Fruit fly (Drosophila melanogaster) whole organism, embryonic: Measurements from ENCODE around the gene CG12057.

Source experiments
- Atf6 ChIP-seq: fragments of 200-800 bp; sonication (Bioruptor generic); IDR thresholded peaks from 2 replicates; pipeline ENCODE4 v1.3.6; 2022; ENCODE audit warnings: missing biosample characterization, missing genetic modification characterization
- C15 ChIP-seq: fragments of 200-800 bp; sonication (Bioruptor generic); IDR thresholded peaks from 3 replicates; pipeline ENCODE4 v1.3.6; 2022; ENCODE audit warnings: missing biosample characterization, missing genetic modification characterization
- CG1024 ChIP-seq: fragments of 200-800 bp; sonication (Bioruptor generic); IDR thresholded peaks from 2 replicates; pipeline ENCODE4 v1.3.6; 2022; ENCODE audit warnings: missing biosample characterization, missing genetic modification characterization
- CG10462 ChIP-seq: fragments of 200-800 bp; sonication (Bioruptor generic); optimal IDR thresholded peaks from 2 replicates; lab custom pipeline; 2016; ENCODE audit warnings: missing biosample characterization, missing genetic modification characterization
- CG10654 ChIP-seq: fragments of 200-800 bp; sonication (Bioruptor generic); optimal IDR thresholded peaks from 2 replicates; lab custom pipeline; 2016; ENCODE audit warnings: missing biosample characterization, missing genetic modification characterization
- CG10979 ChIP-seq: fragments of 200-800 bp; sonication (Bioruptor generic); optimal IDR thresholded peaks from 2 replicates; lab custom pipeline; 2018; ENCODE audit warnings: missing biosample characterization, mild to moderate bottlenecking, missing genetic modification characterization, moderate library complexity
- CG11085 ChIP-seq: fragments of 200-800 bp; sonication (Bioruptor generic); IDR thresholded peaks from 2 replicates; pipeline ENCODE4 v1.3.6; 2022; ENCODE audit warnings: missing biosample characterization, missing genetic modification characterization
- CG12236 ChIP-seq: fragments of 200-800 bp; sonication (Bioruptor generic); optimal IDR thresholded peaks from 2 replicates; lab custom pipeline; 2016; ENCODE audit warnings: missing biosample characterization, missing genetic modification characterization
- CG13894 ChIP-seq: fragments of 200-800 bp; sonication (Bioruptor generic); optimal IDR thresholded peaks from 3 replicates; lab custom pipeline; 2018; ENCODE audit warnings: missing biosample characterization, mild to moderate bottlenecking, missing genetic modification characterization, moderate library complexity
- CG14710 ChIP-seq: fragments of 200-800 bp; sonication (Bioruptor generic); optimal IDR thresholded peaks from 3 replicates; lab custom pipeline; 2019; ENCODE audit warnings: missing biosample characterization, mild to moderate bottlenecking, missing genetic modification characterization, moderate library complexity
- CG18764 ChIP-seq: fragments of 200-800 bp; sonication (Bioruptor generic); optimal IDR thresholded peaks from 3 replicates; lab custom pipeline; 2016; ENCODE audit warnings: missing biosample characterization, missing genetic modification characterization
- CG2129 ChIP-seq: fragments of 200-800 bp; sonication (Bioruptor generic); IDR thresholded peaks from 2 replicates; pipeline ENCODE4 v1.3.6; 2022; ENCODE audit warnings: missing biosample characterization, missing genetic modification characterization; ENCODE audit not compliant: partially characterized antibody
- CG4404 ChIP-seq: fragments of 200-800 bp; sonication (Bioruptor generic); IDR thresholded peaks from 2 replicates; pipeline ENCODE4 v1.3.6; 2022; ENCODE audit warnings: missing biosample characterization, missing genetic modification characterization
- CG7556 ChIP-seq: fragments of 200-800 bp; sonication (Bioruptor generic); optimal IDR thresholded peaks from 2 replicates; lab custom pipeline; 2017; ENCODE audit warnings: missing biosample characterization, mild to moderate bottlenecking, missing genetic modification characterization
- CG8281 ChIP-seq: fragments of 200-800 bp; sonication (Bioruptor generic); optimal IDR thresholded peaks from 2 replicates; lab custom pipeline; 2018; ENCODE audit warnings: missing biosample characterization, mild to moderate bottlenecking, missing genetic modification characterization, moderate library complexity
- CG8388 ChIP-seq: fragments of 200-800 bp; sonication (Bioruptor generic); optimal IDR thresholded peaks from 2 replicates; lab custom pipeline; 2019; ENCODE audit warnings: missing biosample characterization, mild to moderate bottlenecking, missing genetic modification characterization, moderate library complexity
- CG9437 ChIP-seq: fragments of 200-800 bp; sonication (Bioruptor generic); optimal IDR thresholded peaks from 2 replicates; lab custom pipeline; 2018; ENCODE audit warnings: missing biosample characterization, mild to moderate bottlenecking, missing genetic modification characterization
- CG9932 ChIP-seq: fragments of 200-800 bp; sonication (Bioruptor generic); IDR thresholded peaks from 2 replicates; pipeline ENCODE4 v1.3.6; 2022; ENCODE audit warnings: missing biosample characterization, missing genetic modification characterization
- CrebB ChIP-seq: fragments of 200-800 bp; sonication (Bioruptor generic); optimal IDR thresholded peaks from 3 replicates; lab custom pipeline; 2018; ENCODE audit warnings: missing biosample characterization, mild to moderate bottlenecking, missing genetic modification characterization
- Dip3 ChIP-seq: fragments of 200-800 bp; sonication (Bioruptor generic); optimal IDR thresholded peaks from 3 replicates; lab custom pipeline; 2016; ENCODE audit warnings: missing biosample characterization, missing genetic modification characterization
- Ets65A ChIP-seq: fragments of 200-800 bp; sonication (Bioruptor generic); peaks from one replicate; lab custom pipeline; 2016; ENCODE audit warnings: missing biosample characterization, missing genetic modification characterization
- Gsc ChIP-seq: fragments of 200-800 bp; sonication (Bioruptor generic); IDR thresholded peaks from 2 replicates; pipeline ENCODE4 v1.3.6; 2022; ENCODE audit warnings: missing biosample characterization, missing genetic modification characterization
- HLH4C ChIP-seq: fragments of 200-800 bp; sonication (Bioruptor generic); IDR thresholded peaks from 3 replicates; pipeline ENCODE4 v1.3.6; 2022; ENCODE audit warnings: missing biosample characterization, missing genetic modification characterization; ENCODE audit not compliant: partially characterized antibody
- Hr78 ChIP-seq, 2 experiments: fragments of 200-800 bp in 1 of 2; fragments of >200 bp in 1 of 2; sonication (Bioruptor generic) in 1 of 2; optimal IDR thresholded peaks; 2 replicates each; lab custom pipeline; 2017 to 2019; ENCODE audit warnings: missing biosample characterization in 2 of 2, missing genetic modification characterization in 2 of 2, mild to moderate bottlenecking in 1 of 2, moderate library complexity in 1 of 2
- MESR4 ChIP-seq: fragments of 200-800 bp; sonication (Bioruptor generic); optimal IDR thresholded peaks from 2 replicates; lab custom pipeline; 2018; ENCODE audit warnings: missing biosample characterization, mild to moderate bottlenecking, missing genetic modification characterization, moderate library complexity
- Meics ChIP-seq: fragments of 200-800 bp; sonication (Bioruptor generic); optimal IDR thresholded peaks from 2 replicates; lab custom pipeline; 2017; ENCODE audit warnings: missing biosample characterization, mild to moderate bottlenecking, missing genetic modification characterization
- Mes4 ChIP-seq: fragments of 200-800 bp; sonication (Bioruptor generic); optimal IDR thresholded peaks from 2 replicates; lab custom pipeline; 2016; ENCODE audit warnings: missing biosample characterization, missing genetic modification characterization
- Oli ChIP-seq: fragments of 200-800 bp; sonication (Bioruptor generic); optimal IDR thresholded peaks from 2 replicates; lab custom pipeline; 2018; ENCODE audit warnings: missing biosample characterization, mild to moderate bottlenecking, missing genetic modification characterization, moderate library complexity
- Rfx ChIP-seq: fragments of 200-800 bp; sonication (Bioruptor generic); IDR thresholded peaks from 2 replicates; pipeline ENCODE4 v1.3.6; 2022; ENCODE audit warnings: missing biosample characterization, missing genetic modification characterization
- Tbp ChIP-seq: fragments of >200 bp; optimal IDR thresholded peaks from 2 replicates; lab custom pipeline; 2018; ENCODE audit warnings: missing biosample characterization, missing genetic modification characterization
- az2 ChIP-seq: fragments of 200-800 bp; sonication (Bioruptor generic); optimal IDR thresholded peaks from 3 replicates; lab custom pipeline; 2016; ENCODE audit warnings: missing biosample characterization, missing genetic modification characterization
- bcd ChIP-seq: fragments of 200-800 bp; sonication (Bioruptor generic); optimal IDR thresholded peaks from 2 replicates; lab custom pipeline; 2017; ENCODE audit warnings: missing biosample characterization, mild to moderate bottlenecking, missing genetic modification characterization
- bigmax ChIP-seq: fragments of 200-800 bp; sonication (Bioruptor generic); optimal IDR thresholded peaks from 2 replicates; lab custom pipeline; 2018; ENCODE audit warnings: missing biosample characterization, mild to moderate bottlenecking, missing genetic modification characterization
- chif ChIP-seq, 2 experiments: fragments of 200-800 bp; sonication (Bioruptor generic); optimal IDR thresholded peaks; 3 replicates each; lab custom pipeline; 2016; ENCODE audit warnings: missing biosample characterization in 2 of 2, missing genetic modification characterization in 2 of 2
- chn ChIP-seq: fragments of 200-800 bp; sonication (Bioruptor generic); optimal IDR thresholded peaks from 2 replicates; lab custom pipeline; 2016; ENCODE audit warnings: missing biosample characterization, missing genetic modification characterization
- crp ChIP-seq, 2 experiments: fragments of 200-800 bp; sonication (Bioruptor generic); optimal IDR thresholded peaks; 2 replicates in 1 of 2; 3 replicates in 1 of 2; lab custom pipeline; 2017; ENCODE audit warnings: missing biosample characterization in 2 of 2, missing genetic modification characterization in 2 of 2, mild to moderate bottlenecking in 1 of 2, moderate library complexity in 1 of 2
- disco-r ChIP-seq: fragments of 200-800 bp; sonication (Bioruptor generic); optimal IDR thresholded peaks from 2 replicates; lab custom pipeline; 2016; ENCODE audit warnings: missing biosample characterization, missing genetic modification characterization
- fu2 ChIP-seq: fragments of 200-800 bp; sonication (Bioruptor generic); optimal IDR thresholded peaks from 2 replicates; lab custom pipeline; 2016; ENCODE audit warnings: missing biosample characterization, missing genetic modification characterization
- gro ChIP-seq: fragments of 200-800 bp; sonication (Bioruptor generic); optimal IDR thresholded peaks from 2 replicates; lab custom pipeline; 2016; ENCODE audit warnings: missing biosample characterization, missing genetic modification characterization
- gsb ChIP-seq: fragments of 200-800 bp; sonication (Bioruptor generic); IDR thresholded peaks from 2 replicates; pipeline ENCODE4 v1.3.6; 2022; ENCODE audit warnings: missing biosample characterization, missing genetic modification characterization
- jigr1 ChIP-seq: fragments of 200-800 bp; sonication (Bioruptor generic); IDR thresholded peaks from 3 replicates; pipeline ENCODE4 v1.3.6; 2022; ENCODE audit warnings: missing biosample characterization, missing genetic modification characterization
- lilli ChIP-seq: fragments of 200-800 bp; sonication (Bioruptor generic); optimal IDR thresholded peaks from 3 replicates; lab custom pipeline; 2016; ENCODE audit warnings: missing biosample characterization, missing genetic modification characterization
- onecut ChIP-seq: fragments of 200-800 bp; sonication (Bioruptor generic); IDR thresholded peaks from 2 replicates; pipeline ENCODE4 v1.3.6; 2022; ENCODE audit warnings: missing biosample characterization, missing genetic modification characterization
- pho ChIP-seq: fragments of 200-800 bp; sonication (Bioruptor generic); optimal IDR thresholded peaks from 2 replicates; lab custom pipeline; 2016; ENCODE audit warnings: missing biosample characterization, missing genetic modification characterization
- phol ChIP-seq: fragments of 200-800 bp; sonication (Bioruptor generic); optimal IDR thresholded peaks from 3 replicates; lab custom pipeline; 2018; ENCODE audit warnings: missing biosample characterization, mild to moderate bottlenecking, missing genetic modification characterization, moderate library complexity
- ranshi ChIP-seq: fragments of 200-800 bp; sonication (Bioruptor generic); IDR thresholded peaks from 2 replicates; pipeline ENCODE4 v1.3.6; 2022; ENCODE audit warnings: missing biosample characterization, missing genetic modification characterization
- so ChIP-seq: fragments of 200-800 bp; sonication (Bioruptor generic); IDR thresholded peaks from 3 replicates; pipeline ENCODE4 v1.3.6; 2022; ENCODE audit warnings: missing biosample characterization, missing genetic modification characterization
- stc ChIP-seq: fragments of 200-800 bp; sonication (Bioruptor generic); IDR thresholded peaks from 2 replicates; pipeline ENCODE4 v1.3.6; 2022; ENCODE audit warnings: missing biosample characterization, missing genetic modification characterization
- wek ChIP-seq: fragments of 200-800 bp; sonication (Bioruptor generic); optimal IDR thresholded peaks from 3 replicates; lab custom pipeline; 2018; ENCODE audit warnings: missing biosample characterization, mild to moderate bottlenecking, missing genetic modification characterization, moderate library complexity
- z ChIP-seq: fragments of 200-800 bp; sonication (Bioruptor generic); IDR thresholded peaks from 3 replicates; pipeline ENCODE4 v1.3.6; 2022; ENCODE audit warnings: missing biosample characterization, missing genetic modification characterization
- zen2 ChIP-seq: fragments of 200-800 bp; sonication (Bioruptor generic); IDR thresholded peaks from 3 replicates; pipeline ENCODE4 v1.3.6; 2022; ENCODE audit warnings: missing biosample characterization, missing genetic modification characterization; ENCODE audit not compliant: partially characterized antibody
- zfh2 ChIP-seq: fragments of 200-800 bp; sonication (Bioruptor generic); optimal IDR thresholded peaks from 2 replicates; lab custom pipeline; 2016; ENCODE audit warnings: missing biosample characterization, missing genetic modification characterization

Gene CG12057

DNA sequence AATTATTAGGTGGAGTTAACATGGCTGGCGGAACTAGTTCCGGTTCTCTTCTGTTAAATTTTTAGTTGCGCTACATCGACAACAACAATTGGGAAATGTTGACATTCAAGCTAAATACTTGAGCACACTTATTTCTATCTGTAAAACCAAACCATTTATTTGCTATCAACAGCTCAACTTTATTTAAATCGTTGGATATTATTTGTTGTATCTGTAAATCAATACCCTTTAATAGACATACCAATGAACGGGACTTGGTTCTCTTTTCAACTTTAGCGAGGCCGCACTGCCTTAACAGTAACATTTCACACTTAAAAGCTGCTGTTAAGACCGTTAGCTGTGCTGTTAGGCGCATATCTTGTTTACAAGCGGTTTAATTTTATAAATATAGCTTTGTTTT, 2.1 kb downstream of the CG12057 start, which contains the start of gene CG12106 (continued):
- TF ChIP-seq bcd (GFP tag; lab: Kevin White, UChicago) (peak; percentile 20), C15 (GFP tag; lab: Robert Waterston, UW) (no peak), CG1024 (GFP tag; lab: Robert Waterston, UW) (no peak), Mes4 (no peak), chn (peak; percentile 19), Atf6 (GFP tag; lab: Robert Waterston, UW) (0 out of 2 replicates have a peak, but pooled peaks have one; percentile 29), gro (GFP tag; lab: Kevin White, UChicago) (peak; percentile 33), CG10654 (GFP tag; lab: Kevin White, UChicago) (no peak), az2 (GFP tag; lab: Kevin White, UChicago) (peak; percentile 26), CG14710 (peak; percentile 30), z (no peak), onecut (peak; percentile 32; the same call in 1 of the 2 replicates), CG8388 (GFP tag; lab: Kevin White, UChicago) (peak; percentile 18), gsb (GFP tag; lab: Robert Waterston, UW) (0 out of 2 replicates have a peak, but pooled peaks have one; percentile 20), CG7556 (GFP tag; lab: Kevin White, UChicago) (no peak), CG8281 (no peak), pho (no peak), stc (GFP tag; lab: Robert Waterston, UW) (no peak), disco-r (GFP tag; lab: Kevin White, UChicago) (no peak), CG9437 (GFP tag; lab: Kevin White, UChicago) (no peak), Tbp (no peak), CG9932 (GFP tag; lab: Robert Waterston, UW) (no peak; the same call in none of the 2 replicates), lilli (peak; percentile 72), chif (GFP tag; optimal IDR thresholded peaks at IDR 0.05; lab: Kevin White, UChicago) (peak in 1 of 2 experiments; percentile 14), CG12236 (GFP tag; lab: Kevin White, UChicago) (no peak), CG18764 (GFP tag; lab: Kevin White, UChicago) (no peak), Gsc (GFP tag; lab: Robert Waterston, UW) (no peak), phol (peak; percentile 50), zfh2 (GFP tag; lab: Kevin White, UChicago) (peak; percentile 56), CG2129 (GFP tag; lab: Robert Waterston, UW) (no peak), HLH4C (GFP tag; lab: Robert Waterston, UW) (no peak), CG11085 (GFP tag; lab: Robert Waterston, UW) (no peak), Oli (tag; lab: Kevin White, UChicago) (peak; percentile 25), crp (GFP tag; optimal IDR thresholded peaks at IDR 0.05; lab: Kevin White, UChicago) (no peak), Ets65A (GFP tag; lab: Kevin White, UChicago) (peak; percentile 37), CG13894 (tag; lab: Kevin White, UChicago) (no peak), CG10979 (tag; lab: Kevin White, UChicago) (peak; percentile 16), Hr78 (GFP tag; optimal IDR thresholded peaks at IDR 0.05; lab: Kevin White, UChicago) (no peak), jigr1 (GFP tag; lab: Robert Waterston, UW) (no peak), zen2 (GFP tag; lab: Robert Waterston, UW) (no peak), so (GFP tag; lab: Robert Waterston, UW) (no peak), Rfx (GFP tag; lab: Robert Waterston, UW) (peak; percentile 69), bigmax (no peak), CrebB (no peak), CG10462 (no peak), fu2 (GFP tag; lab: Kevin White, UChicago) (no peak), wek (no peak), CG4404 (peak; percentile 31; the same call in 1 of the 2 replicates), Dip3 (GFP tag; lab: Kevin White, UChicago) (no peak), ranshi (GFP tag; lab: Robert Waterston, UW) (no peak; the same call in 1 of the 2 replicates), Meics (GFP tag; lab: Kevin White, UChicago) (peak; percentile 46), MESR4 (GFP tag; lab: Kevin White, UChicago) (no peak)
